Worm (Caenorhabditis elegans) whole organism, midembryonic: ENCODE data around the gene nkb-2.

ENCODE experiments used
- tab-1 ChIP-seq: fragments of 200-800 bp; sonication (Bioruptor generic); IDR thresholded peaks from 2 replicates; pipeline ENCODE4 v1.3.6; 2022; ENCODE audit warnings: missing genetic modification characterization, missing compliant biosample characterization
- ztf-29 ChIP-seq: fragments of 200-800 bp; sonication (Bioruptor generic); IDR thresholded peaks from 2 replicates; pipeline ENCODE4 v1.3.6; 2022; ENCODE audit warnings: missing genetic modification reagents, missing genetic modification characterization, missing compliant biosample characterization

DNA sequence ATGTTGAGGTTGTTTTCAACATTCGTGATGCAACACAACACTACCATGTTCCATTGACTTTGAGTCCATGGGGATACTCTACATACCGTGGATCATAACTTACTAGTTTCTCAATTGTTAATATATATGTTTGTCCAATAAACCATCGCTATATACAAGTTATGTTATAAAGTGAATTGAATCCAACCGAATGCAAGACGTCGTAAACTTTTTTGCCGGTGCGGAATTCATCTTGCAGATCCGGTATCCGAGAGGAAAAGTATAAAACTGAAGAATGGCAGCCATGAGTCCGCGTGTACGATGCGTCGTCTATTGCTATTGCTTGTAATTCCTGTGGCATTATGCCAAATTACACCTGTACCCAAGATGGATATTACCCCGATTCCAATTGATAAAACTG lies 17.6 kb downstream of the nkb-2 start, which contains the start of gene R09H10.6:
- no peak for TF ChIP-seq ztf-29 (GFP tag; lab: Robert Waterston, UW)
- TF ChIP-seq tab-1, result no peak
